Fruit fly (Drosophila melanogaster) whole organism, pupa: ENCODE measurements around the gene DENR.

Source experiments
- CG10348 ChIP-seq: fragments of 200-800 bp; sonication (Bioruptor generic); IDR thresholded peaks from 2 replicates; pipeline ENCODE4 v1.3.6; 2022; ENCODE audit warnings: missing biosample characterization, missing genetic modification characterization
- CG12605 ChIP-seq: fragments of 200-800 bp; sonication (Bioruptor generic); IDR thresholded peaks from 2 replicates; pipeline ENCODE4 v1.3.6; 2022; ENCODE audit warnings: missing biosample characterization, missing genetic modification characterization
- CG13204 ChIP-seq: fragments of 200-800 bp; sonication (Bioruptor generic); optimal IDR thresholded peaks from 2 replicates; lab custom pipeline; 2018; ENCODE audit warnings: missing biosample characterization, mild to moderate bottlenecking, missing genetic modification characterization, moderate library complexity
- CG14655 ChIP-seq: fragments of 200-800 bp; sonication (Bioruptor generic); optimal IDR thresholded peaks from 3 replicates; lab custom pipeline; 2017; ENCODE audit warnings: mild to moderate bottlenecking, missing biosample characterization, missing genetic modification reagents, missing genetic modification characterization
- CG15710 ChIP-seq: fragments of 200-800 bp; sonication (Bioruptor generic); optimal IDR thresholded peaks from 2 replicates; lab custom pipeline; 2018; ENCODE audit warnings: missing biosample characterization, mild to moderate bottlenecking, missing genetic modification characterization, moderate library complexity
- CG17806 ChIP-seq: fragments of 200-800 bp; sonication (Bioruptor generic); optimal IDR thresholded peaks from 2 replicates; lab custom pipeline; 2018; ENCODE audit warnings: missing biosample characterization, mild to moderate bottlenecking, missing genetic modification characterization, moderate library complexity
- CG32121 ChIP-seq: fragments of 200-800 bp; sonication (Bioruptor generic); IDR thresholded peaks from 2 replicates; pipeline ENCODE4 v1.3.6; 2022; ENCODE audit warnings: missing biosample characterization, missing genetic modification characterization
- CG34367 ChIP-seq: fragments of 200-800 bp; sonication (Bioruptor generic); optimal IDR thresholded peaks from 2 replicates; lab custom pipeline; 2018; ENCODE audit warnings: missing biosample characterization, mild to moderate bottlenecking, missing genetic modification characterization
- CG4496 ChIP-seq: fragments of 200-800 bp; sonication (Bioruptor generic); IDR thresholded peaks from 3 replicates; pipeline ENCODE4 v1.3.6; 2022; ENCODE audit warnings: missing biosample characterization, missing genetic modification characterization
- CG8159 ChIP-seq: fragments of 200-800 bp; sonication (Bioruptor generic); optimal IDR thresholded peaks from 3 replicates; lab custom pipeline; 2018; ENCODE audit warnings: missing biosample characterization, mild to moderate bottlenecking, missing genetic modification characterization, moderate library complexity
- CG8301 ChIP-seq: fragments of 200-800 bp; sonication (Bioruptor generic); optimal IDR thresholded peaks from 2 replicates; lab custom pipeline; 2018; ENCODE audit warnings: missing biosample characterization, mild to moderate bottlenecking, missing genetic modification characterization
- CG9948 ChIP-seq: fragments of 200-800 bp; sonication (Bioruptor generic); optimal IDR thresholded peaks from 2 replicates; lab custom pipeline; 2018; ENCODE audit warnings: missing biosample characterization, mild to moderate bottlenecking, missing genetic modification characterization, moderate library complexity
- D1 ChIP-seq: fragments of 200-800 bp; sonication (Bioruptor generic); optimal IDR thresholded peaks from 2 replicates; lab custom pipeline; 2018; ENCODE audit warnings: missing biosample characterization, mild to moderate bottlenecking, missing genetic modification characterization, moderate library complexity
- EcR ChIP-seq: fragments of 200-800 bp; sonication (Bioruptor generic); optimal IDR thresholded peaks from 3 replicates; lab custom pipeline; 2019; ENCODE audit warnings: missing biosample characterization, missing genetic modification characterization, mild to moderate bottlenecking, moderate library complexity, missing genetic modification reagents
- Ets98B ChIP-seq: fragments of 200-800 bp; sonication (Bioruptor generic); IDR thresholded peaks from 2 replicates; pipeline ENCODE4 v1.3.6; 2022; ENCODE audit warnings: missing biosample characterization, missing genetic modification characterization
- Pif1A ChIP-seq: fragments of 200-800 bp; sonication (Bioruptor generic); optimal IDR thresholded peaks from 3 replicates; lab custom pipeline; 2016; ENCODE audit warnings: missing biosample characterization, missing genetic modification characterization
- Pif1B ChIP-seq: fragments of 200-800 bp; sonication (Bioruptor generic); optimal IDR thresholded peaks from 3 replicates; lab custom pipeline; 2016; ENCODE audit warnings: missing biosample characterization, missing genetic modification characterization
- Snoo ChIP-seq: fragments of 200-800 bp; sonication (Bioruptor generic); optimal IDR thresholded peaks from 3 replicates; lab custom pipeline; 2017; ENCODE audit warnings: missing biosample characterization, mild to moderate bottlenecking, missing genetic modification characterization, inconsistent platforms
- fd96Ca ChIP-seq: fragments of 200-800 bp; sonication (Bioruptor generic); IDR thresholded peaks from 3 replicates; pipeline ENCODE4 v1.3.6; 2022; ENCODE audit warnings: missing biosample characterization, missing genetic modification characterization
- gl ChIP-seq: fragments of 200-800 bp; sonication (Bioruptor generic); optimal IDR thresholded peaks from 2 replicates; lab custom pipeline; 2018; ENCODE audit warnings: missing biosample characterization, mild to moderate bottlenecking, missing genetic modification characterization
- rn ChIP-seq: fragments of 200-800 bp; sonication (Bioruptor generic); IDR thresholded peaks from 2 replicates; pipeline ENCODE4 v1.3.6; 2022; ENCODE audit warnings: missing biosample characterization, missing genetic modification characterization

DENR gene

dm6 chrX:16930465-16931286 lies 44.3 kb upstream of the DENR start:
- TF ChIP-seq CG8301 (tag; lab: Kevin White, UChicago) (peak; percentile 76), Pif1A (GFP tag; lab: Kevin White, UChicago) (peak; percentile 70), D1 (tag; lab: Kevin White, UChicago) (peak; percentile 10), CG10348 (no peak), CG17806 (peak; percentile 74), CG14655 (GFP tag; lab: Kevin White, UChicago) (peak; percentile 79), Snoo (tag; lab: Kevin White, UChicago) (peak; percentile 63), CG34367 (tag; lab: Kevin White, UChicago) (peak; percentile 70), Pif1B (GFP tag; lab: Kevin White, UChicago) (peak; percentile 48), CG12605 (GFP tag; lab: Robert Waterston, UW) (peak; percentile 52), rn (peak; percentile 55), gl (tag; lab: Kevin White, UChicago) (peak; percentile 24), CG32121 (GFP tag; lab: Robert Waterston, UW) (peak; percentile 83), fd96Ca (GFP tag; lab: Robert Waterston, UW) (no peak; the same call in 2 of the 3 replicates), Ets98B (GFP tag; lab: Robert Waterston, UW) (peak; percentile 56), CG15710 (tag; lab: Kevin White, UChicago) (peak; percentile 80), EcR (no peak), CG8159 (tag; lab: Kevin White, UChicago) (peak; percentile 75), CG4496 (GFP tag; lab: Robert Waterston, UW) (peak; percentile 84), CG9948 (tag; lab: Kevin White, UChicago) (peak; percentile 69), CG13204 (GFP tag; lab: Kevin White, UChicago) (peak; percentile 26)
- TF ChIP-seq, all 21 proteins: peak for 18

- no peak for TF ChIP-seq CG32121 (GFP tag; lab: Robert Waterston, UW)
- no peak for TF ChIP-seq CG14655 (GFP tag; lab: Kevin White, UChicago)
- no peak for TF ChIP-seq CG12605 (GFP tag; lab: Robert Waterston, UW)
- no peak for TF ChIP-seq Ets98B (GFP tag; lab: Robert Waterston, UW)
- TF ChIP-seq gl (tag; lab: Kevin White, UChicago): no peak
- TF ChIP-seq CG15710 (tag; lab: Kevin White, UChicago): no peak
- no peak for TF ChIP-seq CG8159 (tag; lab: Kevin White, UChicago)
- TF ChIP-seq fd96Ca (GFP tag; lab: Robert Waterston, UW): no peak
- TF ChIP-seq Pif1A (GFP tag; lab: Kevin White, UChicago): no peak
- TF ChIP-seq CG8301 (tag; lab: Kevin White, UChicago): no peak
- no peak for TF ChIP-seq CG34367 (tag; lab: Kevin White, UChicago)
- no peak for TF ChIP-seq D1 (tag; lab: Kevin White, UChicago)
- TF ChIP-seq rn: no peak
- no peak for TF ChIP-seq CG13204 (GFP tag; lab: Kevin White, UChicago)
- no peak for TF ChIP-seq EcR
- TF ChIP-seq CG17806: no peak
- TF ChIP-seq CG4496 (GFP tag; lab: Robert Waterston, UW): no peak
These were observed 40.4 kb upstream of the DENR start for dm6 chrX:16926726-16927125.

dm6 chrX:16924069-16924721 lies 37.8 kb upstream of the DENR start:
- TF ChIP-seq CG34367 (tag; lab: Kevin White, UChicago): no peak
- no peak for TF ChIP-seq Snoo (tag; lab: Kevin White, UChicago)
- no peak for TF ChIP-seq CG32121 (GFP tag; lab: Robert Waterston, UW)
- TF ChIP-seq EcR: no peak
- TF ChIP-seq gl (tag; lab: Kevin White, UChicago): no peak
- TF ChIP-seq CG14655 (GFP tag; lab: Kevin White, UChicago): no peak

dm6 chrX:16923503-16923902 lies 37.1 kb upstream of the DENR start:
- TF ChIP-seq D1 (tag; lab: Kevin White, UChicago) (no peak), CG13204 (GFP tag; lab: Kevin White, UChicago) (no peak), Pif1B (GFP tag; lab: Kevin White, UChicago) (no peak), CG12605 (GFP tag; lab: Robert Waterston, UW) (no peak), fd96Ca (GFP tag; lab: Robert Waterston, UW) (no peak), CG10348 (no peak)

dm6 chrX:16922626-16923025 lies 36.3 kb upstream of the DENR start:
- TF ChIP-seq CG34367 (tag; lab: Kevin White, UChicago) (no peak), CG4496 (GFP tag; lab: Robert Waterston, UW) (no peak), CG8159 (tag; lab: Kevin White, UChicago) (no peak), Ets98B (GFP tag; lab: Robert Waterston, UW) (no peak), CG32121 (GFP tag; lab: Robert Waterston, UW) (no peak), CG15710 (tag; lab: Kevin White, UChicago) (no peak), fd96Ca (GFP tag; lab: Robert Waterston, UW) (no peak), Snoo (tag; lab: Kevin White, UChicago) (no peak), CG13204 (GFP tag; lab: Kevin White, UChicago) (no peak), CG12605 (GFP tag; lab: Robert Waterston, UW) (no peak), Pif1A (GFP tag; lab: Kevin White, UChicago) (no peak), CG10348 (no peak), CG14655 (GFP tag; lab: Kevin White, UChicago) (no peak), D1 (tag; lab: Kevin White, UChicago) (no peak)
